Worm (Caenorhabditis elegans): ENCODE measurements around the gene ZC178.2.

The ZC178.2 gene

DNA sequence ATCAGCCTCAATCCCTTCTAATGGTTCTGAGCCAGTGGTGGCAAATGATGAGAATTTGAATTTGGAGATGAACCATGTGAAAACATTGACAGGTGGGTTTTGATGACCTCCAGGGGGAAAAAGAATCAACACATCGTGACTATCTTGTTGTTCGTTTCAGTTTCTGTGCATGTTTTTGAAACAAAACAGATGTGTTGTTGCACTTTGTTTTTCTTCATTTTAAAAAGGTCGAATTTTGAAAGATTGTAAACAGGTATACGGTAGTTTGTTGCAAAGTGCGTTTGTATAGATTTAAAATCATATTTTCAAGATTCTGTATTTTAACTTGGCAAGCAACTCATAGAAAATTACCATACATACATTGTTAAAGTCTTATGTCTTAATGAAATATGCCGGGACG, 61.4 kb downstream of the ZC178.2 start:
- TF ChIP-seq dve-1 (tag; optimal IDR thresholded peaks at IDR 0.05): no peak
- no peak for TF ChIP-seq nhr-11 (tag; optimal IDR thresholded peaks at IDR 0.05)
- TF ChIP-seq ceh-34 (tag; optimal IDR thresholded peaks at IDR 0.05): no peak
- TF ChIP-seq fkh-10 (GFP tag; optimal IDR thresholded peaks at IDR 0.05): no peak
- TF ChIP-seq hlh-6 (tag; optimal IDR thresholded peaks at IDR 0.05): no peak
- no peak for TF ChIP-seq F13H6.1 (tag; optimal IDR thresholded peaks at IDR 0.05)
- TF ChIP-seq lim-6 (tag; optimal IDR thresholded peaks at IDR 0.05): no peak
- no peak for TF ChIP-seq ceh-22 (tag; optimal IDR thresholded peaks at IDR 0.05)
- TF ChIP-seq unc-42 (tag; optimal IDR thresholded peaks at IDR 0.05): no peak
- no peak for TF ChIP-seq hlh-15 (tag; optimal IDR thresholded peaks at IDR 0.05)
- no peak for TF ChIP-seq ceh-45 (GFP tag; IDR thresholded peaks at IDR 0.05)
- TF ChIP-seq odd-2 (tag; optimal IDR thresholded peaks at IDR 0.05): no peak
- no peak for TF ChIP-seq ztf-16 (tag; optimal IDR thresholded peaks at IDR 0.05)
- no peak for TF ChIP-seq hlh-30 (tag; optimal IDR thresholded peaks at IDR 0.05; ENCODE audit: insufficient read depth)
- no peak for TF ChIP-seq Y22D7AL.16 (tag; optimal IDR thresholded peaks at IDR 0.05)
- TF ChIP-seq unc-3 (GFP tag; conservative IDR thresholded peaks at IDR 0.05): no peak
- no peak for TF ChIP-seq unc-3 (tag; optimal IDR thresholded peaks at IDR 0.05)

Measured in whole organism, late embryonic.